Fruit fly (Drosophila melanogaster) whole organism, adult: ENCODE results near the gene CG2898.
A peak's percentile ranks its signal among the peaks of the same experiment; 100 is the strongest.

Experiments used
- CG14711 ChIP-seq: fragments of 200-800 bp; sonication (Bioruptor generic); optimal IDR thresholded peaks from 2 replicates; lab custom pipeline; 2018; ENCODE audit warnings: missing biosample characterization, mild to moderate bottlenecking, missing genetic modification characterization, moderate library complexity
- CG5204 ChIP-seq: fragments of 200-800 bp; sonication (Bioruptor generic); optimal IDR thresholded peaks from 2 replicates; lab custom pipeline; 2016; ENCODE audit warnings: missing biosample characterization, missing genetic modification characterization
- Crg-1 ChIP-seq: fragments of 200-800 bp; sonication (Bioruptor generic); optimal IDR thresholded peaks from 2 replicates; lab custom pipeline; 2016; ENCODE audit warnings: missing biosample characterization, missing genetic modification characterization
- cnc ChIP-seq, 2 experiments: fragments of >200 bp; optimal IDR thresholded peaks; 2 replicates each; lab custom pipeline; 2017
- kay ChIP-seq: fragments of 200-800 bp; sonication (Bioruptor generic); peaks from one replicate; lab custom pipeline; 2016; ENCODE audit warnings: missing biosample characterization, missing genetic modification characterization, borderline replicate concordance

dm6 chrX:10326346-10326830, 48.8 kb upstream of the CG2898 start, which contains the start of gene CG2909:
- TF ChIP-seq CG5204 (GFP tag; lab: Kevin White, UChicago) (no peak), cnc (optimal IDR thresholded peaks at IDR 0.05; lab: Kevin White, UChicago) (no peak), kay (GFP tag; lab: Kevin White, UChicago) (peak; percentile 61), CG14711 (tag; lab: Kevin White, UChicago) (no peak), Crg-1 (GFP tag; lab: Kevin White, UChicago) (no peak)
